Worm (Caenorhabditis elegans) whole organism, early embryonic: ENCODE measurements around the gene clec-50.

Experiments
- F13C5.2 ChIP-seq: sonication (generic microtip); optimal IDR thresholded peaks from 2 replicates; lab custom pipeline; 2017; ENCODE audit warnings: mild to moderate bottlenecking, missing genetic modification characterization, inconsistent platforms, missing compliant biosample characterization
- aly-1 ChIP-seq: sonication (generic microtip); optimal IDR thresholded peaks from 2 replicates; lab custom pipeline; 2016; ENCODE audit warnings: missing genetic modification characterization, missing compliant biosample characterization

ce11 chrV:19733728-19734127 lies 21.4 kb downstream of the clec-50 start:
- no peak for TF ChIP-seq F13C5.2 (tag; lab: Kevin White, UChicago)
- TF ChIP-seq aly-1 = no peak
